Fruit fly (Drosophila melanogaster): ENCODE results near the gene CG33654.

- TF ChIP-seq CG8478 (optimal IDR thresholded peaks at IDR 0.05) (no peak), CTCF (optimal IDR thresholded peaks at IDR 0.05) (no peak)
Measured at dm6 chr3R:9598099-9598498, 15.1 kb upstream of the CG33654 start.

Measured in S2 (cell line).